Fruit fly (Drosophila melanogaster) whole organism, pupa: Measurements from ENCODE around the gene CG13895.
A peak's percentile ranks its signal among the peaks of the same experiment; 100 is the strongest.

Experiments used
- CG10348 ChIP-seq: fragments of 200-800 bp; sonication (Bioruptor generic); IDR thresholded peaks from 2 replicates; pipeline ENCODE4 v1.3.6; 2022; ENCODE audit warnings: missing biosample characterization, missing genetic modification characterization
- CG12605 ChIP-seq: fragments of 200-800 bp; sonication (Bioruptor generic); IDR thresholded peaks from 2 replicates; pipeline ENCODE4 v1.3.6; 2022; ENCODE audit warnings: missing biosample characterization, missing genetic modification characterization
- CG13204 ChIP-seq: fragments of 200-800 bp; sonication (Bioruptor generic); optimal IDR thresholded peaks from 2 replicates; lab custom pipeline; 2018; ENCODE audit warnings: missing biosample characterization, mild to moderate bottlenecking, missing genetic modification characterization, moderate library complexity
- CG14655 ChIP-seq: fragments of 200-800 bp; sonication (Bioruptor generic); optimal IDR thresholded peaks from 3 replicates; lab custom pipeline; 2017; ENCODE audit warnings: mild to moderate bottlenecking, missing biosample characterization, missing genetic modification reagents, missing genetic modification characterization
- CG15710 ChIP-seq: fragments of 200-800 bp; sonication (Bioruptor generic); optimal IDR thresholded peaks from 2 replicates; lab custom pipeline; 2018; ENCODE audit warnings: missing biosample characterization, mild to moderate bottlenecking, missing genetic modification characterization, moderate library complexity
- CG17806 ChIP-seq: fragments of 200-800 bp; sonication (Bioruptor generic); optimal IDR thresholded peaks from 2 replicates; lab custom pipeline; 2018; ENCODE audit warnings: missing biosample characterization, mild to moderate bottlenecking, missing genetic modification characterization, moderate library complexity
- CG32121 ChIP-seq: fragments of 200-800 bp; sonication (Bioruptor generic); IDR thresholded peaks from 2 replicates; pipeline ENCODE4 v1.3.6; 2022; ENCODE audit warnings: missing biosample characterization, missing genetic modification characterization
- CG34367 ChIP-seq: fragments of 200-800 bp; sonication (Bioruptor generic); optimal IDR thresholded peaks from 2 replicates; lab custom pipeline; 2018; ENCODE audit warnings: missing biosample characterization, mild to moderate bottlenecking, missing genetic modification characterization
- CG4496 ChIP-seq: fragments of 200-800 bp; sonication (Bioruptor generic); IDR thresholded peaks from 3 replicates; pipeline ENCODE4 v1.3.6; 2022; ENCODE audit warnings: missing biosample characterization, missing genetic modification characterization
- CG8159 ChIP-seq: fragments of 200-800 bp; sonication (Bioruptor generic); optimal IDR thresholded peaks from 3 replicates; lab custom pipeline; 2018; ENCODE audit warnings: missing biosample characterization, mild to moderate bottlenecking, missing genetic modification characterization, moderate library complexity
- CG8301 ChIP-seq: fragments of 200-800 bp; sonication (Bioruptor generic); optimal IDR thresholded peaks from 2 replicates; lab custom pipeline; 2018; ENCODE audit warnings: missing biosample characterization, mild to moderate bottlenecking, missing genetic modification characterization
- CG9948 ChIP-seq: fragments of 200-800 bp; sonication (Bioruptor generic); optimal IDR thresholded peaks from 2 replicates; lab custom pipeline; 2018; ENCODE audit warnings: missing biosample characterization, mild to moderate bottlenecking, missing genetic modification characterization, moderate library complexity
- EcR ChIP-seq: fragments of 200-800 bp; sonication (Bioruptor generic); optimal IDR thresholded peaks from 3 replicates; lab custom pipeline; 2019; ENCODE audit warnings: missing biosample characterization, missing genetic modification characterization, mild to moderate bottlenecking, moderate library complexity, missing genetic modification reagents
- Ets98B ChIP-seq: fragments of 200-800 bp; sonication (Bioruptor generic); IDR thresholded peaks from 2 replicates; pipeline ENCODE4 v1.3.6; 2022; ENCODE audit warnings: missing biosample characterization, missing genetic modification characterization
- Pif1A ChIP-seq: fragments of 200-800 bp; sonication (Bioruptor generic); optimal IDR thresholded peaks from 3 replicates; lab custom pipeline; 2016; ENCODE audit warnings: missing biosample characterization, missing genetic modification characterization
- Pif1B ChIP-seq: fragments of 200-800 bp; sonication (Bioruptor generic); optimal IDR thresholded peaks from 3 replicates; lab custom pipeline; 2016; ENCODE audit warnings: missing biosample characterization, missing genetic modification characterization
- Snoo ChIP-seq: fragments of 200-800 bp; sonication (Bioruptor generic); optimal IDR thresholded peaks from 3 replicates; lab custom pipeline; 2017; ENCODE audit warnings: missing biosample characterization, mild to moderate bottlenecking, missing genetic modification characterization, inconsistent platforms
- fd96Ca ChIP-seq: fragments of 200-800 bp; sonication (Bioruptor generic); IDR thresholded peaks from 3 replicates; pipeline ENCODE4 v1.3.6; 2022; ENCODE audit warnings: missing biosample characterization, missing genetic modification characterization
- rn ChIP-seq: fragments of 200-800 bp; sonication (Bioruptor generic); IDR thresholded peaks from 2 replicates; pipeline ENCODE4 v1.3.6; 2022; ENCODE audit warnings: missing biosample characterization, missing genetic modification characterization

Gene CG13895

DNA sequence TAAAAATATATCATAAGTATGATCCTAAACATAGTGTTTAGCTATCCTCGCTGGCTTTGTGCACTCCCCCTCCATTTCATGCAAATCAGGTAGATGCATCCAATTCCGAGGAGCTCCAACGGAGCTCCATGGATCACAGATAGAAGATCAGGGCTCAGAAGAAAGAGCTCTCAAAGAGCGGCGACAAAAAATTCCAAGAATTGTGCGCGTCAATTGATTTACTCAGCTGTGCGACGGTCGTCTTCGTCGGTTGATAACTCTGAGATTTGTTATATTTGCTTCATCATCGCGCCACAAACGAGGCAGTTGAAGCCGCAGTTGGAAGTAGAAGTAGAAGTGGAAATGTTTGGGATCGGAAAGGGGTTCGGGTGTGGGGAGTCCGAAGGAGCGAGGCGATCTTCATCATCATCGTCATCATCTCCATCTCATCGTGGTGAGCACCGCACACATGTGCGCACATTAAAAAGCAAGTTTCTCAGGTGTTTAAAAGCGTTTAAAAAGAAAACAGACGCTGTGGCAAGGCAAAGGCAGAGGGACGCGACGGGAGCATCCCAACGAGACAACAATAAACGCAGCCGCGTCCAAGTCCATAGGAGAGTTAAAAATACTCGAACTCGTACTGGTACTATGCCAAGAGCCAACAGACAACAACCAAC, 25.3 kb upstream of the CG13895 start:
- TF ChIP-seq CG4496 (GFP tag; lab: Robert Waterston, UW) (no peak; the same call in 2 of the 3 replicates), EcR (GFP tag; lab: Kevin White, UChicago) (peak; percentile 83)

DNA sequence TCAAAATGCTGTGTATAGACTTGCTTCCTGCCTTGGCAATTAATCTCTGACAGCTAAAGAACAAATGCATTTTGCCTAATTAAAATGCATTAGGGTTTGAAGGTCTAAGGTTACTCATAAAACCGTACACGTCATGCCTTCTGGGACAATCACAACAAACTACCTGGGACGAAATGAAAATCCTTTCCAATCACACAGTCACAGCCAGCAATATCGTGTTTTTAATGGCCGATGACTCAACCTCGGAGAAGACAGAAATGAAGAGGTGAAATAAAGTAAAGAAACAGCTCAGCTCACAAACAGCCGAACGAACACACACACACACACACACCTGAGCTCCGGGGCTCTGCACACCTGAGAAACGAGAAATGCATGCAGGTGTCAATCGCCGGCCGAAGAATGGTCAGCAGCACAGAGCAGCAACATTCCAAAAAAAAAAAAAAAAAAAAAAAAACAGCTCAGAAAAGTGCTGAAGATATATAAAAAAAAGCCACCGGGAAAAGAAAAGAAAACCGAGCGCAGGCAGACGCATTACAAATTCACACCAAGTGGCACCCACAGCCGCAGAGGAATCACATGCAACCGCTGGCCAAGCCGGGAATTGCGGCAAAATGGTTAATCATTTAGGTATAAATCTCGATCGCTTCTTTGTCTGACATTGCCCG, 24.4 kb upstream of the CG13895 start:
- peak; percentile 35; the same call in 1 of the 2 replicates for TF ChIP-seq CG12605 (GFP tag; lab: Robert Waterston, UW)
- peak; percentile 42 for TF ChIP-seq EcR (GFP tag; lab: Kevin White, UChicago)
- TF ChIP-seq CG4496 (GFP tag; lab: Robert Waterston, UW): 0 out of 3 replicates have a peak, but pooled peaks have one; percentile 21
- TF ChIP-seq CG34367: no peak
- TF ChIP-seq, all 21 proteins: peak for 3

DNA sequence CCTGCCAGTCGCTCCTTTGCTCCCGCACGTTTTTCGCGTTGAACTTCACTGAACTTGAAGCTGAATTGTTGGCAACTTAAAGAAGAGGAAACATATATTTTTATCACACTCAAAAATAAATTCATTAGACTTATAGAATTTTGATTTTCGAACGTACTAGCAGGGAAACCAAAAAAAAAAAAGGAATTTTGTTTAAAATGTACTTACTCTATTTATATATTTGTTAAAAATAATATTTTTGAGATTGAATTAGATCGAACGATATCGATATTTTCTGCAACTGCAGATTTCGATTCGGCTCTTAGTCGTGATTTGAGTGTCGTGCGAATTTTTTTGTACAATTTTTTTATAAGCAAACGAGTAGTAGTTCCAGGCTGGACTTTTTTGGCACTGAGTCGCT, 23.5 kb upstream of the CG13895 start:
- TF ChIP-seq CG13204 (GFP tag; lab: Kevin White, UChicago) (no peak), CG14655 (GFP tag; lab: Kevin White, UChicago) (no peak), Pif1A (no peak), Snoo (tag; lab: Kevin White, UChicago) (peak; percentile 23), Ets98B (no peak), CG17806 (peak; percentile 16), CG32121 (GFP tag; lab: Robert Waterston, UW) (no peak), fd96Ca (GFP tag; lab: Robert Waterston, UW) (no peak), CG8159 (tag; lab: Kevin White, UChicago) (peak; percentile 50)
- TF ChIP-seq, all 21 proteins: peak for 3

DNA sequence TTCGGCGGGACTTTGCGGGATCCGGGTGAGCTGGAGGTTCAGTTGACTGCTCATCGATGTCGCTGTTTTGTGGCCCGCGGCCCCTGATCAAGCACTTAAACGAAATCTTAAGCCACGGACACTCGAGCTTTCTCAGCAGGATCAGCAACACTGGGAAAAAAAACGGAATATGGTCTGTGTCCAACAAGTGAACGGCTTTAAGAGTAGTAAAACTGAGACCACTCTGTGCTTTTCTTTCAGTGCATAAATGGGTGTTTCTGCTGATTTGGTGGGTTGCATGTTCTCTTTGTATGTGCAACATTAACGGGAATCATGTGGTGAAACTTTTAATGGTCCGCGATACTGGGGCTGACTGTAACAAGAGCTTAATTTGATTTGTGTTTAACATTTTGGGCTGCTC, 21.3 kb upstream of the CG13895 start:
- TF ChIP-seq CG15710 (tag; lab: Kevin White, UChicago) (no peak), fd96Ca (GFP tag; lab: Robert Waterston, UW) (no peak), rn (GFP tag; lab: Robert Waterston, UW) (no peak), CG9948 (tag; lab: Kevin White, UChicago) (peak; percentile 0), Ets98B (no peak), CG17806 (peak; percentile 9), CG32121 (GFP tag; lab: Robert Waterston, UW) (no peak), Snoo (tag; lab: Kevin White, UChicago) (peak; percentile 32)

DNA sequence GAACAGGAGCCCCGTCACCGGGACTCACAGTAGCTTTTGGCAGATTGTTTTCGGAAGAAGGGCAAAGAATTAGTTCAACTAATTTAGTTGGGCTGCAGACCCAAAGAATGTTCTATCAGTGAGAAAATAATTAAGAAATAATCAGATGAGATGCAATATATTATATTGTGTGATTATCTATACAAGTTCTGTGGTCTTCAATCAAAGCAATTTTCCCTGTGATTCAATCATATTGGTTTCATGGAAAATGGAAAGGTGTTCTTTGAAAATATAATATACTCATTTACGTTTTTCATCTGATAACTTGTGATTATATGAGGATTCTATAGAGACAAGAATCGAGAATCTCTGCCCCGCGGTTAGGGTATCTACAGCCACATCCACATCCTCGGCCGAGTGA, 20.6 kb upstream of the CG13895 start:
- TF ChIP-seq CG8159 (tag; lab: Kevin White, UChicago) (peak; percentile 13), CG8301 (tag; lab: Kevin White, UChicago) (no peak)
- TF ChIP-seq, all 21 proteins: peak for 1

DNA sequence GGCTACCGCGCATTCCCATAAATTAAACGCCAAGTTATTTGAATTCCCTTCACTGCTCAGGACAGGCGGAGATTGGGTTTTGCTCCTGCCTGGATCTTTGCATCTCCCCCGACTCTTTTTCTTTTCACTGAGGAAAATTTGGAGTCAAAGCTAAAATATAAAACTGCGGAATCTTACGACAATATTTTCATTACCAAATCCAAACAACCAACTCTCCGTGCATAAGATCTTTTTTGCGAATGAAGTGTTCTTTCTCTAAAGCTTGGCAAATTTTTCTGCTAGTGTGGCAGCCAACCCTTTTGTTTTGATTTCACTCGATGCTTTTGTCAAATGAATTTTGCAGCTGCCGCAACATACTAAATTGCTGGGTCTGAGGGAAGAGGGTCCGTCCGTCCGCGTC, 19.9 kb upstream of the CG13895 start:
- no peak for TF ChIP-seq CG10348 (GFP tag; lab: Robert Waterston, UW)
- no peak for TF ChIP-seq fd96Ca (GFP tag; lab: Robert Waterston, UW)
- TF ChIP-seq CG14655 (GFP tag; lab: Kevin White, UChicago): no peak
- TF ChIP-seq CG15710 (tag; lab: Kevin White, UChicago): peak; percentile 31
- peak; percentile 19 for TF ChIP-seq CG34367
- TF ChIP-seq CG9948 (tag; lab: Kevin White, UChicago): peak; percentile 30
- TF ChIP-seq Snoo (tag; lab: Kevin White, UChicago): peak; percentile 72
- TF ChIP-seq Pif1B (GFP tag; lab: Kevin White, UChicago): peak; percentile 40
- TF ChIP-seq CG8159 (tag; lab: Kevin White, UChicago): peak; percentile 47
- peak; percentile 64 for TF ChIP-seq CG17806
- peak; percentile 46 for TF ChIP-seq Pif1A

DNA sequence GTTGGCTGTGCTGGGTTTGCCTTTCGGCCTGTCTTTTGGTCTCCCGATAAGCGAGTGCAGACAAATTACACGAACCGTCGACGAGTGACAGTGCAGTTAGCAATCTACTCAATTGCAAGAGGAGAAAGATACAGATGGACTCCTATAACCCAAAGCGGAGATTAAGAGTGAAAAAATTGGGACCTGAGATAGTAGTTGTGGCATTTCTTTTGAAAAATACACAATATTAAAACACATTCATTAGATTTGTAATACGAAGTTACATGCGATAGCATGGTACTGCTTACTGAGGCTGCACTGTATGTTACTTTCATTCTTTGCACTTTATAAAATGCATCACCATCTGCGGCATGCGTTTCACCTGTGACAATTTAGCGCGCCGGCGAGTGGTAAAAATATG, 19.2 kb upstream of the CG13895 start:
- TF ChIP-seq CG13204 (GFP tag; lab: Kevin White, UChicago) (no peak), CG12605 (GFP tag; lab: Robert Waterston, UW) (no peak), fd96Ca (GFP tag; lab: Robert Waterston, UW) (no peak), CG32121 (GFP tag; lab: Robert Waterston, UW) (no peak), Snoo (tag; lab: Kevin White, UChicago) (peak; percentile 56), Pif1A (peak; percentile 18), CG34367 (no peak)
- TF ChIP-seq, all 21 proteins: peak for 2
